Fruit fly (Drosophila melanogaster): ENCODE data around the gene CG17931.

CG17931 gene

dm6 chr3R:16341817-16342374 is 17.4 kb downstream of the CG17931 start, which contains the start of the genes SF2 and pad (continued):
- TF ChIP-seq schlank (tag; optimal IDR thresholded peaks at IDR 0.05) (peak; percentile 30), pnt (GFP tag; optimal IDR thresholded peaks at IDR 0.05) (peak; percentile 65), cwo (GFP tag; optimal IDR thresholded peaks at IDR 0.05) (peak; percentile 34), chm (GFP tag; IDR thresholded peaks at IDR 0.05) (no peak), Six4 (GFP tag; optimal IDR thresholded peaks at IDR 0.05) (peak; percentile 65), MTF-1 (GFP tag; optimal IDR thresholded peaks at IDR 0.05; ENCODE audit: borderline replicate concordance) (no peak), CG10431 (GFP tag; optimal IDR thresholded peaks at IDR 0.05) (peak; percentile 10), klu (GFP tag; IDR thresholded peaks at IDR 0.05) (peak; percentile 60), CG3838 (GFP tag; optimal IDR thresholded peaks at IDR 0.05) (peak; percentile 60), CG12104 (GFP tag; optimal IDR thresholded peaks at IDR 0.05) (peak; percentile 82), Meics (GFP tag; optimal IDR thresholded peaks at IDR 0.05) (peak; percentile 76), C15 (GFP tag; IDR thresholded peaks at IDR 0.05) (no peak), rib (GFP tag; IDR thresholded peaks at IDR 0.05) (no peak), CG3407 (GFP tag; optimal IDR thresholded peaks at IDR 0.05) (peak; percentile 39), gem (tag; optimal IDR thresholded peaks at IDR 0.05) (peak; percentile 88), psq (GFP tag; optimal IDR thresholded peaks at IDR 0.05) (peak; percentile 49), CG11723 (GFP tag; optimal IDR thresholded peaks at IDR 0.05) (peak; percentile 54), Deaf1 (tag; optimal IDR thresholded peaks at IDR 0.05) (peak; percentile 53), Mrtf (GFP tag; IDR thresholded peaks at IDR 0.05) (no peak; the same call in 2 of the 3 replicates), ERR (GFP tag; optimal IDR thresholded peaks at IDR 0.05) (peak; percentile 57), mirr (GFP tag; optimal IDR thresholded peaks at IDR 0.05) (peak; percentile 18), cas (GFP tag; IDR thresholded peaks at IDR 0.05) (no peak), CG6654 (GFP tag; optimal IDR thresholded peaks at IDR 0.05) (no peak), lov (optimal IDR thresholded peaks at IDR 0.05) (no peak), lov (GFP tag; IDR thresholded peaks at IDR 0.05) (no peak), eyg (GFP tag; optimal IDR thresholded peaks at IDR 0.05) (peak; percentile 46), CG15011 (GFP tag; optimal IDR thresholded peaks at IDR 0.05) (peak; percentile 56), vvl (GFP tag; IDR thresholded peaks at IDR 0.05) (peak; percentile 36; the same call in 1 of the 2 replicates), CG33213 (GFP tag; optimal IDR thresholded peaks at IDR 0.05) (peak; percentile 70), grau (tag; optimal IDR thresholded peaks at IDR 0.05) (peak; percentile 84), tin (GFP tag; optimal IDR thresholded peaks at IDR 0.05) (peak; percentile 88), CG34376 (GFP tag; optimal IDR thresholded peaks at IDR 0.05) (peak; percentile 78), CG17186 (GFP tag; optimal IDR thresholded peaks at IDR 0.05) (peak; percentile 85), Hr39 (optimal IDR thresholded peaks at IDR 0.05) (no peak), Poxn (GFP tag; IDR thresholded peaks at IDR 0.05) (no peak; the same call in 1 of the 2 replicates), Chrac-16 (GFP tag; optimal IDR thresholded peaks at IDR 0.05) (peak; percentile 87), wor (GFP tag; IDR thresholded peaks at IDR 0.05) (0 out of 2 replicates have a peak, but pooled peaks have one; percentile 29), unpg (GFP tag; optimal IDR thresholded peaks at IDR 0.05) (peak; percentile 52), vfl (GFP tag; optimal IDR thresholded peaks at IDR 0.05) (peak; percentile 85), CG3847 (GFP tag; IDR thresholded peaks at IDR 0.05) (peak; percentile 84), Sin3A (optimal IDR thresholded peaks at IDR 0.05) (peak; percentile 96), HLH54F (GFP tag; optimal IDR thresholded peaks at IDR 0.05) (peak; percentile 87), CG6254 (GFP tag; optimal IDR thresholded peaks at IDR 0.05) (peak; percentile 41), Gsc (GFP tag; IDR thresholded peaks at IDR 0.05) (no peak), Neu2 (GFP tag; optimal IDR thresholded peaks at IDR 0.05; ENCODE audit: borderline replicate concordance) (no peak), nerfin-1 (tag; optimal IDR thresholded peaks at IDR 0.05) (peak; percentile 72), CG7745 (tag; optimal IDR thresholded peaks at IDR 0.05) (no peak), CG10959 (GFP tag; IDR thresholded peaks at IDR 0.05) (peak; percentile 48; the same call in 1 of the 2 replicates), Fer3 (tag; optimal IDR thresholded peaks at IDR 0.05) (peak; percentile 60), Gug (GFP tag; IDR thresholded peaks at IDR 0.05) (peak; percentile 79; the same call in 3 of the 4 replicates), CG10366 (GFP tag; IDR thresholded peaks at IDR 0.05) (0 out of 2 replicates have a peak, but pooled peaks have one; percentile 60), Abd-B (GFP tag; optimal IDR thresholded peaks at IDR 0.05) (peak; percentile 84)
